Worm (Caenorhabditis elegans): ENCODE data around the gene B0252.3.

DNA sequence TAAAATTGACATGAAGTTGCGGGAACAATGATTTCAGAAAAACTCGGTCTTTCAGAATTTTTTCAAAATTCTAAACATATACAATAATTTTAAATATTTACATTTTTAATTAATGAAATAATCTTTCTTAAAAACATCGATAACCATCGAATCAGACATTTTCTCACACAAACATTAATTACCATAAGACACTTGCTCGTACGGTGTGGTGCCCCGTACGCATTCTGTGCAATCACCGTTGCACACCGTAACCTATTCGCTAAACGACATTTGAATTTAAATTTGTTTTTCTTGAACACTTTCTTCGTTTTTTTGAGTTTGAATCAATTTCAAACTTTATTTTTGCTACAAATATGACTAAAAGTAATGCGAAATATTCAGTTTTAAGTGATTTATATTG is 16.2 kb upstream of the B0252.3 start:
- TF ChIP-seq ztf-23 (GFP tag; IDR thresholded peaks at IDR 0.05) (no peak), flt-1 (GFP tag; IDR thresholded peaks at IDR 0.05) (no peak), med-1 (GFP tag; optimal IDR thresholded peaks at IDR 0.05; ENCODE audit: insufficient read depth) (no peak), klf-2 (GFP tag; conservative IDR thresholded peaks at IDR 0.05) (no peak)
